Worm (Caenorhabditis elegans) whole organism, L2 larva: ENCODE data around the gene K10D11.6.
A peak's percentile ranks its signal among the peaks of the same experiment; 100 is the strongest.

Experiments used
- F13H6.1 ChIP-seq: sonication (generic microtip); optimal IDR thresholded peaks from 2 replicates; lab custom pipeline; 2016; ENCODE audit warnings: missing genetic modification characterization, missing compliant biosample characterization
- R02D3.7 ChIP-seq: fragments of 150-350 bp; optimal IDR thresholded peaks from 2 replicates; lab custom pipeline; 2014; ENCODE audit warnings: missing biosample characterization, missing genetic modification characterization
- dmd-4 ChIP-seq: sonication (generic microtip); optimal IDR thresholded peaks from 2 replicates; lab custom pipeline; 2017; ENCODE audit warnings: missing biosample characterization, missing genetic modification characterization
- egl-27 ChIP-seq: sonication (generic microtip); optimal IDR thresholded peaks from 3 replicates; lab custom pipeline; 2017; ENCODE audit warnings: missing biosample characterization, missing genetic modification reagents, missing genetic modification characterization
- elt-3 ChIP-seq: sonication (generic microtip); optimal IDR thresholded peaks from 2 replicates; lab custom pipeline; 2017; ENCODE audit warnings: missing biosample characterization, missing genetic modification characterization
- fos-1 ChIP-seq: fragments of 150-350 bp; optimal IDR thresholded peaks from 2 replicates; lab custom pipeline; 2014; ENCODE audit warnings: missing biosample characterization, missing genetic modification characterization
- lin-11 ChIP-seq: fragments of 150-350 bp; sonication (generic microtip); optimal IDR thresholded peaks from 2 replicates; lab custom pipeline; 2014; ENCODE audit warnings: missing biosample characterization, missing genetic modification characterization, inconsistent platforms, mixed read lengths
- mbf-1 ChIP-seq: sonication (generic microtip); optimal IDR thresholded peaks from 2 replicates; lab custom pipeline; 2017; ENCODE audit warnings: missing biosample characterization, missing genetic modification characterization
- nhr-10 ChIP-seq: sonication (generic microtip); optimal IDR thresholded peaks from 2 replicates; lab custom pipeline; 2017; ENCODE audit warnings: missing biosample characterization, missing genetic modification characterization
- nhr-12 ChIP-seq: fragments of 150-350 bp; optimal IDR thresholded peaks from 2 replicates; lab custom pipeline; 2014; ENCODE audit warnings: missing biosample characterization, missing genetic modification characterization
- nhr-237 ChIP-seq: fragments of 150-350 bp; optimal IDR thresholded peaks from 2 replicates; lab custom pipeline; 2014; ENCODE audit warnings: missing biosample characterization, missing genetic modification characterization
- snpc-4 ChIP-seq: fragments of 150-350 bp; optimal IDR thresholded peaks from 2 replicates; lab custom pipeline; 2014; ENCODE audit warnings: missing biosample characterization, missing genetic modification characterization

- TF ChIP-seq F13H6.1 (tag; lab: Kevin White, UChicago), result no peak
- TF ChIP-seq fos-1 (tag; lab: Kevin White, UChicago), result peak; percentile 7
- TF ChIP-seq lin-11, result no peak
- TF ChIP-seq snpc-4, result no peak
- TF ChIP-seq elt-3 (tag; lab: Kevin White, UChicago), result no peak
- TF ChIP-seq nhr-12 (tag; lab: Kevin White, UChicago), result no peak
- no peak for TF ChIP-seq R02D3.7
- TF ChIP-seq dmd-4 (tag; lab: Kevin White, UChicago), result no peak
- no peak for TF ChIP-seq mbf-1 (tag; lab: Kevin White, UChicago)
- no peak for TF ChIP-seq nhr-10 (tag; lab: Kevin White, UChicago)
- no peak for TF ChIP-seq egl-27 (tag; lab: Kevin White, UChicago)
- TF ChIP-seq nhr-237, result no peak
These were observed at the start of gene K10D11.6 for ce11 chrIV:12989355-12989754.
